Worm (Caenorhabditis elegans): ENCODE results near the gene Y38C1AA.6.
A peak's percentile ranks its signal among the peaks of the same experiment; 100 is the strongest.

Y38C1AA.6 gene

ce11 chrIV:210591-210990 is 48.0 kb downstream of the Y38C1AA.6 start (continued):
- TF ChIP-seq nhr-77 (tag; optimal IDR thresholded peaks at IDR 0.05) = peak; percentile 50
- TF ChIP-seq nhr-41 (GFP tag; IDR thresholded peaks at IDR 0.05) = peak; percentile 81
- no peak for TF ChIP-seq ceh-82 (tag; optimal IDR thresholded peaks at IDR 0.05)
